Worm (Caenorhabditis elegans) whole organism, L4 larva: ENCODE measurements around the gene M142.8.
A peak's percentile ranks its signal among the peaks of the same experiment; 100 is the strongest.

Experiments used
- R02D3.7 ChIP-seq: fragments of 150-350 bp; sonication (generic microtip); optimal IDR thresholded peaks from 3 replicates; lab custom pipeline; 2014; ENCODE audit warnings: missing biosample characterization, missing genetic modification characterization
- ZK546.5 ChIP-seq, 2 experiments: sonication (generic microtip); optimal IDR thresholded peaks; 2 replicates each; lab custom pipeline; 2017; ENCODE audit warnings: missing biosample characterization in 2 of 2, missing genetic modification characterization in 2 of 2
- ces-1 ChIP-seq: fragments of 150-350 bp; sonication (generic microtip); optimal IDR thresholded peaks from 4 replicates; lab custom pipeline; 2014; ENCODE audit warnings: missing biosample characterization, missing genetic modification reagents, missing genetic modification characterization
- jun-1 ChIP-seq: fragments of 150-350 bp; optimal IDR thresholded peaks from 2 replicates; lab custom pipeline; 2014; ENCODE audit warnings: missing biosample characterization, missing genetic modification reagents, missing genetic modification characterization
- pha-4 ChIP-seq, 2 experiments: fragments of 150-350 bp in 1 of 2; fragments of 200-800 bp in 1 of 2; sonication (Bioruptor generic) in 1 of 2; IDR thresholded peaks in 1 of 2; optimal IDR thresholded peaks in 1 of 2; 2 replicates each; pipeline versions ENCODE4 v1.3.6 to Lab custom; 2014 to 2022; ENCODE audit warnings: missing genetic modification characterization in 2 of 2, missing genetic modification reagents in 2 of 2, missing biosample characterization in 1 of 2, missing compliant biosample characterization in 1 of 2
- set-16 ChIP-seq: fragments of 200-800 bp; sonication (Bioruptor generic); IDR thresholded peaks from 2 replicates; pipeline ENCODE4 v1.3.6; 2022; ENCODE audit warnings: missing genetic modification reagents, missing genetic modification characterization, missing compliant biosample characterization

DNA sequence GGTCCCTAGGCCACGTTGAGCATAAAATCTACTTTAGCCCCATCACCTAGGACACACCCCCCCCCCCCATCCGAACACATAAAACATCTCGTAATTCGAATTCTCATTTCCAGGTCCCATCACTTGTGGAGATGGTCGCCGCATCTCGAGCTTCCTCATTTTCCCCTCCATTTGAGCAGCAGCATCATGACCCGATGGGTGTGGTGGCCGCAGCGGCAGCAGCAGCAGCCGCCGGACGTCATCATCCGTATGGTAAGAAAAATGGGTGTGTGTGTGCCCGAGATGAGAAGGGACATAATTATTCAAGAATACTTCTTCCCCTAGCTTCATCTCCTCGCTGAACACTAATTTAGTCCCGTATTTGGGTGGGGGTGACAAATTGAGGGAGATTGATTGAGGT lies 12.0 kb upstream of the M142.8 start:
- no peak for TF ChIP-seq jun-1 (tag; lab: Kevin White, UChicago)
- TF ChIP-seq set-16, result peak; percentile 68
- no peak for TF ChIP-seq R02D3.7 (tag; lab: Kevin White, UChicago)
- TF ChIP-seq ZK546.5 (tag; optimal IDR thresholded peaks at IDR 0.05; lab: Kevin White, UChicago), result no peak
- TF ChIP-seq ces-1 (GFP tag; lab: Kevin White, UChicago), result no peak
- TF ChIP-seq pha-4 (GFP tag; IDR thresholded peaks at IDR 0.05; lab: Robert Waterston, UW), result no peak
- TF ChIP-seq pha-4 (tag; optimal IDR thresholded peaks at IDR 0.05; lab: Kevin White, UChicago), result no peak
